Fruit fly (Drosophila melanogaster) whole organism, adult: ENCODE data around the gene CG12984.

ENCODE experiments used
- CG1620 ChIP-seq: fragments of 200-800 bp; sonication (Bioruptor generic); optimal IDR thresholded peaks from 2 replicates; lab custom pipeline; 2016; ENCODE audit warnings: missing biosample characterization, missing genetic modification characterization
- Clk ChIP-seq: fragments of 200-800 bp; sonication (Bioruptor generic); optimal IDR thresholded peaks from 2 replicates; lab custom pipeline; 2017; ENCODE audit warnings: missing biosample characterization, missing genetic modification characterization
- cic ChIP-seq: fragments of 200-800 bp; sonication (Bioruptor generic); optimal IDR thresholded peaks from 2 replicates; lab custom pipeline; 2017; ENCODE audit warnings: missing biosample characterization, mild to moderate bottlenecking, missing genetic modification characterization, moderate library complexity
- ovo ChIP-seq: fragments of 200-800 bp; sonication (Bioruptor generic); optimal IDR thresholded peaks from 2 replicates; lab custom pipeline; 2016; ENCODE audit warnings: missing biosample characterization, missing genetic modification characterization
- tj ChIP-seq: fragments of 200-800 bp; sonication (Bioruptor generic); optimal IDR thresholded peaks from 3 replicates; lab custom pipeline; 2017; ENCODE audit warnings: missing biosample characterization, mild to moderate bottlenecking, missing genetic modification characterization, moderate library complexity
- toe ChIP-seq: fragments of 200-800 bp; sonication (Bioruptor generic); optimal IDR thresholded peaks from 2 replicates; lab custom pipeline; 2016; ENCODE audit warnings: missing biosample characterization, missing genetic modification characterization

DNA sequence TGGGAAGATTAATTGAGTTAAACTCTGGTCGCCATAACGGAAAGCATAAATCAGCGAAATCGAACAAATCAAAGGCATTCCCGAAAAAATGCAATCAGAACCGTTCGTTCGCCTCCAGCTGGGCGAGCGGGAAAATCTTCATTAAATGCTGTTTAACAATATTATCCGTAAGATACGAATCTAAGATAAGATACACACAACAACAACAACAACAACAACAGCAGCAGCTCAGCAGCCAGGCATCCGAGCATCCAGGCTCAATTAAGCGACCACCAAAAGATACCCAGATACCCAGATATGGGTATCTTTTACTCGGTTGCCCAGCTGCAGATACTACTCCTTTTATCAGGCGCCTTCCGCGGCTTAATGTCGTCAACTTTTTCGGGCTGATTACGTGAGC lies 45.4 kb upstream of the CG12984 start:
- TF ChIP-seq CG1620 (GFP tag; lab: Kevin White, UChicago) (no peak), cic (no peak), toe (GFP tag; lab: Kevin White, UChicago) (no peak), tj (GFP tag; lab: Kevin White, UChicago) (no peak), ovo (GFP tag; lab: Kevin White, UChicago) (no peak), Clk (no peak)
